Fruit fly (Drosophila melanogaster): ENCODE results near the gene CG15525.

CG15525 gene

dm6 chr3R:30012602-30013489 is 15.4 kb upstream of the CG15525 start (continued):
- TF ChIP-seq yki (optimal IDR thresholded peaks at IDR 0.05), result no peak
- no peak for TF ChIP-seq CG10366 (GFP tag; IDR thresholded peaks at IDR 0.05)
- no peak for TF ChIP-seq CG8089 (GFP tag; optimal IDR thresholded peaks at IDR 0.05)
- no peak for TF ChIP-seq Fer1 (GFP tag; optimal IDR thresholded peaks at IDR 0.05)
- no peak for TF ChIP-seq Dip2 (GFP tag; IDR thresholded peaks at IDR 0.05)
- no peak for TF ChIP-seq CG6813 (GFP tag; optimal IDR thresholded peaks at IDR 0.05)
- TF ChIP-seq gro (GFP tag; optimal IDR thresholded peaks at IDR 0.05), result no peak
- TF ChIP-seq Lim3 (GFP tag; IDR thresholded peaks at IDR 0.05), result no peak
- no peak for TF ChIP-seq aop (GFP tag; IDR thresholded peaks at IDR 0.05)
- no peak for TF ChIP-seq pb (GFP tag; optimal IDR thresholded peaks at IDR 0.05)
- peak; percentile 2 for TF ChIP-seq Myb (GFP tag; optimal IDR thresholded peaks at IDR 0.05)
- TF ChIP-seq h (optimal IDR thresholded peaks at IDR 0.05), result no peak
- 0 out of 2 replicates have a peak, but pooled peaks have one; percentile 25 for TF ChIP-seq stc (GFP tag; IDR thresholded peaks at IDR 0.05)
- TF ChIP-seq Nf-YB (GFP tag; optimal IDR thresholded peaks at IDR 0.05), result no peak
- TF ChIP-seq CG6175 (GFP tag; IDR thresholded peaks at IDR 0.05), result no peak
- TF ChIP-seq Eip74EF (GFP tag; optimal IDR thresholded peaks at IDR 0.05), result no peak
- TF ChIP-seq TFAM (GFP tag; optimal IDR thresholded peaks at IDR 0.05), result no peak
- TF ChIP-seq sd (tag; optimal IDR thresholded peaks at IDR 0.05), result peak; percentile 39
- TF ChIP-seq HLH4C (GFP tag; IDR thresholded peaks at IDR 0.05; ENCODE audit: partially characterized antibody), result no peak
- peak; percentile 31 for TF ChIP-seq CG6765 (GFP tag; optimal IDR thresholded peaks at IDR 0.05)
- TF ChIP-seq ind (GFP tag; optimal IDR thresholded peaks at IDR 0.05), result no peak
- peak; percentile 80 for TF ChIP-seq grau (tag; optimal IDR thresholded peaks at IDR 0.05)
- peak; percentile 64 for TF ChIP-seq exex (tag; optimal IDR thresholded peaks at IDR 0.05)
- no peak for TF ChIP-seq phol (tag; optimal IDR thresholded peaks at IDR 0.05)
- no peak for TF ChIP-seq CG2712 (tag; optimal IDR thresholded peaks at IDR 0.05)
- TF ChIP-seq gcm2 (GFP tag; optimal IDR thresholded peaks at IDR 0.05), result no peak
- 0 out of 2 replicates have a peak, but pooled peaks have one; percentile 39 for TF ChIP-seq CG11085 (GFP tag; IDR thresholded peaks at IDR 0.05)
- TF ChIP-seq CG10147 (GFP tag; optimal IDR thresholded peaks at IDR 0.05), result no peak
- no peak for TF ChIP-seq CG2129 (GFP tag; IDR thresholded peaks at IDR 0.05; ENCODE audit: partially characterized antibody)
- no peak for TF ChIP-seq tin (GFP tag; optimal IDR thresholded peaks at IDR 0.05)
- no peak for TF ChIP-seq sqz (GFP tag; optimal IDR thresholded peaks at IDR 0.05)
- TF ChIP-seq Xrp1 (GFP tag; IDR thresholded peaks at IDR 0.05), result 0 out of 2 replicates have a peak, but pooled peaks have one; percentile 5
- TF ChIP-seq CG3281 (GFP tag; optimal IDR thresholded peaks at IDR 0.05), result peak; percentile 37
- no peak for TF ChIP-seq Hey (tag; optimal IDR thresholded peaks at IDR 0.05)
- peak; percentile 73 for TF ChIP-seq CG9932 (GFP tag; IDR thresholded peaks at IDR 0.05)
- no peak for TF ChIP-seq CG8281 (tag; optimal IDR thresholded peaks at IDR 0.05)
- TF ChIP-seq Mad (GFP tag; optimal IDR thresholded peaks at IDR 0.05), result no peak
- peak; percentile 49; the same call in 1 of the 2 replicates for TF ChIP-seq NFAT (GFP tag; IDR thresholded peaks at IDR 0.05)
- TF ChIP-seq Med (GFP tag), result peak; percentile 91
- no peak for TF ChIP-seq CG14965 (GFP tag; optimal IDR thresholded peaks at IDR 0.05; ENCODE audit: borderline replicate concordance)
- TF ChIP-seq CG6272 (GFP tag; IDR thresholded peaks at IDR 0.05), result no peak
- no peak for TF ChIP-seq CG14050 (GFP tag; IDR thresholded peaks at IDR 0.05)
- TF ChIP-seq p53 (GFP tag; optimal IDR thresholded peaks at IDR 0.05), result no peak
- no peak for TF ChIP-seq E2f2 (GFP tag; IDR thresholded peaks at IDR 0.05)
- TF ChIP-seq Nf-YC (tag; optimal IDR thresholded peaks at IDR 0.05), result no peak
- TF ChIP-seq bcd (GFP tag; optimal IDR thresholded peaks at IDR 0.05), result peak; percentile 23
- TF ChIP-seq Atf3 (GFP tag; optimal IDR thresholded peaks at IDR 0.05), result no peak
- TF ChIP-seq CG30020 (tag; optimal IDR thresholded peaks at IDR 0.05), result no peak
- peak; percentile 38 for TF ChIP-seq CG15514 (GFP tag; optimal IDR thresholded peaks at IDR 0.05)
- TF ChIP-seq nerfin-1 (tag; optimal IDR thresholded peaks at IDR 0.05), result no peak
